Worm (Caenorhabditis elegans): ENCODE data around the gene C28C12.11.

ce11 chrIV:8488043-8488442, 14.2 kb downstream of the C28C12.11 start:
- no peak for TF ChIP-seq ref-1 (GFP tag; conservative IDR thresholded peaks at IDR 0.05)
- TF ChIP-seq cog-1 (tag; optimal IDR thresholded peaks at IDR 0.05): no peak

All from whole organism, midembryonic.